Worm (Caenorhabditis elegans) whole organism, young adult: ENCODE measurements around the gene W02B3.7.
A peak's percentile ranks its signal among the peaks of the same experiment; 100 is the strongest.

Experiments used
- B0019.2 ChIP-seq: fragments of 200-800 bp; sonication (Bioruptor generic); conservative IDR thresholded peaks from 2 replicates; pipeline ENCODE4 v1.3.6; 2022; ENCODE audit warnings: missing genetic modification reagents, missing genetic modification characterization, missing compliant biosample characterization
- B0035.1 ChIP-seq: sonication (generic microtip); optimal IDR thresholded peaks from 2 replicates; lab custom pipeline; 2016; ENCODE audit warnings: missing genetic modification characterization, mild to moderate bottlenecking, missing compliant biosample characterization, missing genotype, missing genetic modification reagents
- B0261.1 ChIP-seq: sonication (generic microtip); optimal IDR thresholded peaks from 2 replicates; lab custom pipeline; 2016; ENCODE audit warnings: mild to moderate bottlenecking, missing genetic modification characterization, moderate library complexity, missing compliant biosample characterization
- B0336.3 ChIP-seq: fragments of 200-800 bp; sonication (Bioruptor generic); IDR thresholded peaks from 2 replicates; pipeline ENCODE4 v1.3.6; 2022; ENCODE audit warnings: missing genetic modification characterization, missing compliant biosample characterization
- D2030.7 ChIP-seq: fragments of 200-800 bp; sonication (Bioruptor generic); IDR thresholded peaks from 2 replicates; pipeline ENCODE4 v1.3.6; 2022; ENCODE audit warnings: missing genetic modification reagents, missing genetic modification characterization, missing compliant biosample characterization
- F23B12.7 ChIP-seq: sonication (generic microtip); optimal IDR thresholded peaks from 2 replicates; lab custom pipeline; 2017; ENCODE audit warnings: missing genetic modification characterization, mild to moderate bottlenecking, missing compliant biosample characterization, antibody characterized with exemption, moderate library complexity; ENCODE audit not compliant: insufficient read depth
- F33H1.4 ChIP-seq: fragments of 200-800 bp; sonication (Bioruptor generic); IDR thresholded peaks from 2 replicates; pipeline ENCODE4 v1.3.6; 2022; ENCODE audit warnings: missing genetic modification reagents, missing genetic modification characterization, missing compliant biosample characterization
- F37B4.10 ChIP-seq: fragments of 200-800 bp; sonication (Bioruptor generic); IDR thresholded peaks from 2 replicates; pipeline ENCODE4 v1.3.6; 2022; ENCODE audit warnings: missing genetic modification characterization, missing compliant biosample characterization
- F39B2.1 ChIP-seq: fragments of 200-800 bp; sonication (Bioruptor generic); IDR thresholded peaks from 2 replicates; pipeline ENCODE4 v1.3.6; 2022; ENCODE audit warnings: missing genetic modification reagents, missing genetic modification characterization, missing compliant biosample characterization
- F57A8.1 ChIP-seq: fragments of 200-800 bp; sonication (Bioruptor generic); optimal IDR thresholded peaks from 2 replicates; lab custom pipeline; 2018; ENCODE audit warnings: mild to moderate bottlenecking, missing genetic modification characterization, moderate library complexity, missing compliant biosample characterization
- F57C9.4 ChIP-seq: sonication (generic microtip); optimal IDR thresholded peaks from 2 replicates; lab custom pipeline; 2017; ENCODE audit warnings: mild to moderate bottlenecking, missing genetic modification characterization, missing compliant biosample characterization
- T07F8.4 ChIP-seq: sonication (generic microtip); optimal IDR thresholded peaks from 2 replicates; lab custom pipeline; 2016; ENCODE audit warnings: mild to moderate bottlenecking, missing genetic modification characterization, moderate library complexity, missing compliant biosample characterization
- T26A5.8 ChIP-seq: sonication (generic microtip); optimal IDR thresholded peaks from 2 replicates; lab custom pipeline; 2016; ENCODE audit warnings: missing genetic modification characterization, missing compliant biosample characterization
- Y56A3A.18 ChIP-seq: fragments of 200-800 bp; sonication (Bioruptor generic); IDR thresholded peaks from 2 replicates; pipeline ENCODE4 v1.3.6; 2022; ENCODE audit warnings: missing genetic modification reagents, missing genetic modification characterization, missing compliant biosample characterization
- Y79H2A.3 ChIP-seq: fragments of 200-800 bp; sonication (Bioruptor generic); conservative IDR thresholded peaks from 2 replicates; pipeline ENCODE4 v1.3.6; 2022; ENCODE audit warnings: missing genetic modification reagents, missing genetic modification characterization, missing compliant biosample characterization
- Y95B8A.8 ChIP-seq: fragments of 200-800 bp; sonication (Bioruptor generic); IDR thresholded peaks from 2 replicates; pipeline ENCODE4 v1.3.6; 2022; ENCODE audit warnings: missing genetic modification reagents, missing genetic modification characterization, missing compliant biosample characterization
- aptf-3 ChIP-seq: fragments of 200-800 bp; sonication (Bioruptor generic); IDR thresholded peaks from 2 replicates; pipeline ENCODE4 v1.3.6; 2022; ENCODE audit warnings: missing genetic modification characterization, missing compliant biosample characterization
- atf-7 ChIP-seq: sonication (generic microtip); optimal IDR thresholded peaks from 2 replicates; lab custom pipeline; 2017; ENCODE audit warnings: mild to moderate bottlenecking, missing genetic modification characterization, missing compliant biosample characterization
- athp-1 ChIP-seq: sonication (generic microtip); optimal IDR thresholded peaks from 2 replicates; lab custom pipeline; 2017; ENCODE audit warnings: mild to moderate bottlenecking, missing genetic modification characterization, missing compliant biosample characterization
- attf-3 ChIP-seq: fragments of 200-800 bp; sonication (Bioruptor generic); conservative IDR thresholded peaks from 2 replicates; pipeline ENCODE4 v1.3.6; 2022; ENCODE audit warnings: missing genetic modification reagents, missing genetic modification characterization, missing compliant biosample characterization
- ceh-100 ChIP-seq: fragments of 200-800 bp; sonication (Bioruptor generic); IDR thresholded peaks from 2 replicates; pipeline ENCODE4 v1.3.6; 2022; ENCODE audit warnings: missing genetic modification reagents, missing genetic modification characterization, missing compliant biosample characterization
- ceh-27 ChIP-seq: fragments of 200-800 bp; sonication (Bioruptor generic); optimal IDR thresholded peaks from 2 replicates; lab custom pipeline; 2018; ENCODE audit warnings: mild to moderate bottlenecking, missing genetic modification characterization, moderate library complexity, missing compliant biosample characterization
- ceh-79 ChIP-seq: sonication (generic microtip); optimal IDR thresholded peaks from 2 replicates; lab custom pipeline; 2017; ENCODE audit warnings: mild to moderate bottlenecking, missing genetic modification characterization, missing compliant biosample characterization
- ceh-91 ChIP-seq: fragments of 200-800 bp; sonication (Bioruptor generic); IDR thresholded peaks from 2 replicates; pipeline ENCODE4 v1.3.6; 2022; ENCODE audit warnings: missing genetic modification reagents, missing genetic modification characterization, missing compliant biosample characterization
- chd-7 ChIP-seq: sonication (generic microtip); optimal IDR thresholded peaks from 2 replicates; lab custom pipeline; 2016; ENCODE audit warnings: mild to moderate bottlenecking, missing genetic modification characterization, moderate library complexity, missing compliant biosample characterization
- egl-44 ChIP-seq: fragments of 200-800 bp; sonication (Bioruptor generic); IDR thresholded peaks from 2 replicates; pipeline ENCODE4 v1.3.6; 2022; ENCODE audit warnings: missing genetic modification reagents, missing genetic modification characterization, missing compliant biosample characterization
- hlh-12 ChIP-seq: sonication (generic microtip); optimal IDR thresholded peaks from 2 replicates; lab custom pipeline; 2016; ENCODE audit warnings: missing genetic modification characterization, missing compliant biosample characterization
- hrde-1 ChIP-seq: sonication (generic microtip); optimal IDR thresholded peaks from 2 replicates; lab custom pipeline; 2016; ENCODE audit warnings: missing genetic modification characterization, mild to moderate bottlenecking, missing compliant biosample characterization, moderate library complexity, missing genotype, missing genetic modification reagents, borderline replicate concordance
- hsf-1 ChIP-seq: fragments of 200-800 bp; sonication (Bioruptor generic); IDR thresholded peaks from 2 replicates; pipeline ENCODE4 v1.3.6; 2022; ENCODE audit warnings: missing genetic modification reagents, missing genetic modification characterization, missing compliant biosample characterization
- lag-1 ChIP-seq: fragments of 200-800 bp; sonication (Bioruptor generic); IDR thresholded peaks from 2 replicates; pipeline ENCODE4 v1.3.6; 2022; ENCODE audit warnings: missing genetic modification reagents, missing genetic modification characterization, missing compliant biosample characterization
- lin-26 ChIP-seq: fragments of 200-800 bp; sonication (Bioruptor generic); IDR thresholded peaks from 2 replicates; pipeline ENCODE4 v1.3.6; 2022; ENCODE audit warnings: missing genetic modification reagents, missing genetic modification characterization, missing compliant biosample characterization
- lin-35 ChIP-seq, 3 experiments: fragments of 150-350 bp in 2 of 3; sonication (generic microtip) in 1 of 3; optimal IDR thresholded peaks; 2 replicates each; lab custom pipeline; 2014 to 2018; ENCODE audit warnings: missing biosample characterization in 3 of 3, missing genetic modification characterization in 3 of 3, missing genetic modification reagents in 3 of 3
- lir-1 ChIP-seq: fragments of 200-800 bp; sonication (Bioruptor generic); conservative IDR thresholded peaks from 2 replicates; pipeline ENCODE4 v1.3.6; 2022; ENCODE audit warnings: missing genetic modification reagents, missing genetic modification characterization, missing compliant biosample characterization
- lsy-27 ChIP-seq: sonication (generic microtip); optimal IDR thresholded peaks from 2 replicates; lab custom pipeline; 2017; ENCODE audit warnings: missing genetic modification characterization, mild to moderate bottlenecking, missing compliant biosample characterization, antibody characterized with exemption, missing genotype, borderline replicate concordance; ENCODE audit not compliant: insufficient read depth
- madf-6 ChIP-seq: fragments of 200-800 bp; sonication (Bioruptor generic); IDR thresholded peaks from 2 replicates; pipeline ENCODE4 v1.3.6; 2022; ENCODE audit warnings: missing genetic modification reagents, missing genetic modification characterization, missing compliant biosample characterization
- nfya-2 ChIP-seq: fragments of 200-800 bp; sonication (Bioruptor generic); IDR thresholded peaks from 2 replicates; pipeline ENCODE4 v1.3.6; 2022; ENCODE audit warnings: missing genetic modification reagents, missing genetic modification characterization, missing compliant biosample characterization
- rcor-1 ChIP-seq: fragments of 200-800 bp; sonication (Bioruptor generic); IDR thresholded peaks from 2 replicates; pipeline ENCODE4 v1.3.6; 2022; ENCODE audit warnings: missing genetic modification reagents, missing genetic modification characterization, missing compliant biosample characterization
- rpc-1 ChIP-seq, 2 experiments: fragments of 150-350 bp in 1 of 2; sonication (generic microtip) in 1 of 2; optimal IDR thresholded peaks; 2 replicates each; lab custom pipeline; 2014 to 2018; ENCODE audit warnings: missing biosample characterization in 1 of 2, missing genetic modification characterization in 1 of 2, missing genetic modification reagents in 1 of 2, missing genotype in 1 of 2
- snpc-1.3 ChIP-seq: sonication (generic microtip); optimal IDR thresholded peaks from 2 replicates; lab custom pipeline; 2017; ENCODE audit warnings: missing genetic modification characterization, mild to moderate bottlenecking, missing compliant biosample characterization, antibody characterized with exemption, moderate library complexity, missing genotype, missing genetic modification reagents; ENCODE audit not compliant: insufficient read depth
- somi-1 ChIP-seq: fragments of 200-800 bp; sonication (Bioruptor generic); optimal IDR thresholded peaks from 2 replicates; lab custom pipeline; 2018; ENCODE audit warnings: mild to moderate bottlenecking, missing genetic modification characterization, missing compliant biosample characterization
- tbp1 ChIP-seq: fragments of 200-800 bp; sonication (Bioruptor generic); optimal IDR thresholded peaks from 2 replicates; lab custom pipeline; 2018; ENCODE audit warnings: mild to moderate bottlenecking, missing genetic modification characterization, missing compliant biosample characterization
- tbx-9 ChIP-seq: sonication (generic microtip); optimal IDR thresholded peaks from 2 replicates; lab custom pipeline; 2016; ENCODE audit warnings: borderline replicate concordance, missing genetic modification characterization, inconsistent platforms, missing compliant biosample characterization
- unc-130 ChIP-seq: sonication (generic microtip); optimal IDR thresholded peaks from 2 replicates; lab custom pipeline; 2016; ENCODE audit warnings: missing genetic modification reagents, missing genetic modification characterization, missing compliant biosample characterization
- unc-62 ChIP-seq: fragments of 150-350 bp; optimal IDR thresholded peaks from 2 replicates; lab custom pipeline; 2014; ENCODE audit warnings: missing biosample characterization, missing genetic modification reagents, missing genetic modification characterization
- zfh-2 ChIP-seq: fragments of 200-800 bp; sonication (Bioruptor generic); conservative IDR thresholded peaks from 2 replicates; pipeline ENCODE4 v1.3.6; 2022; ENCODE audit warnings: missing genetic modification reagents, missing genetic modification characterization, missing compliant biosample characterization
- ztf-18 ChIP-seq: sonication (generic microtip); optimal IDR thresholded peaks from 2 replicates; lab custom pipeline; 2016; ENCODE audit warnings: missing genotype, mild to moderate bottlenecking, missing genetic modification characterization, missing compliant biosample characterization
- ztf-25 ChIP-seq: fragments of 200-800 bp; sonication (Bioruptor generic); IDR thresholded peaks from 2 replicates; pipeline ENCODE4 v1.3.6; 2022; ENCODE audit warnings: missing genetic modification reagents, missing genetic modification characterization, missing compliant biosample characterization

W02B3.7 gene

ce11 chrIII:698814-699213 is 7.0 kb upstream of the W02B3.7 start (continued):
- TF ChIP-seq rcor-1: peak; percentile 44; the same call in 1 of the 2 replicates
- peak; percentile 21 for TF ChIP-seq F57A8.1 (GFP tag; lab: Kevin White, UChicago)
- TF ChIP-seq B0336.3 (GFP tag; lab: Robert Waterston, UW): 0 out of 2 replicates have a peak, but pooled peaks have one; percentile 51
- peak; percentile 73 for TF ChIP-seq rpc-1 (optimal IDR thresholded peaks at IDR 0.05; lab: Kevin White, UChicago)
- TF ChIP-seq rpc-1 (tag; optimal IDR thresholded peaks at IDR 0.05; lab: Kevin White, UChicago): peak; percentile 92
- TF ChIP-seq F57C9.4 (tag; lab: Kevin White, UChicago): no peak
- TF ChIP-seq ceh-100 (GFP tag; lab: Robert Waterston, UW): no peak
- TF ChIP-seq somi-1 (GFP tag; lab: Kevin White, UChicago): peak; percentile 53
- no peak for TF ChIP-seq lag-1 (GFP tag; lab: Robert Waterston, UW)
- TF ChIP-seq madf-6 (GFP tag; lab: Robert Waterston, UW): peak; percentile 60
- peak; percentile 82 for TF ChIP-seq T07F8.4 (tag; lab: Kevin White, UChicago)
- TF ChIP-seq hlh-12 (tag; lab: Kevin White, UChicago): no peak
- TF ChIP-seq atf-7: no peak
- peak; percentile 27 for TF ChIP-seq unc-130
- peak; percentile 37 for TF ChIP-seq ceh-79 (tag; lab: Kevin White, UChicago)
- TF ChIP-seq F23B12.7 (tag; lab: Kevin White, UChicago): peak; percentile 2
- no peak for TF ChIP-seq lsy-27
- peak; percentile 81 for TF ChIP-seq D2030.7 (GFP tag; lab: Robert Waterston, UW)
- TF ChIP-seq attf-3: no peak
- TF ChIP-seq hsf-1 (GFP tag; lab: Robert Waterston, UW): no peak; the same call in 1 of the 2 replicates
- no peak; the same call in 1 of the 2 replicates for TF ChIP-seq lir-1 (GFP tag; lab: Robert Waterston, UW)
- TF ChIP-seq hrde-1 (tag; lab: Kevin White, UChicago): peak; percentile 45
- peak; percentile 28; the same call in 1 of the 2 replicates for TF ChIP-seq F33H1.4 (GFP tag; lab: Robert Waterston, UW)
- 0 out of 2 replicates have a peak, but pooled peaks have one; percentile 47 for TF ChIP-seq Y79H2A.3 (GFP tag; lab: Robert Waterston, UW)
- peak; percentile 95 for TF ChIP-seq lin-26 (GFP tag; lab: Robert Waterston, UW)
- TF ChIP-seq unc-62: no peak
- TF ChIP-seq Y95B8A.8: no peak
- TF ChIP-seq zfh-2 (GFP tag; lab: Robert Waterston, UW): peak; percentile 27; the same call in 1 of the 2 replicates
- TF ChIP-seq athp-1 (tag; lab: Kevin White, UChicago): peak; percentile 56
- TF ChIP-seq lin-35 (GFP tag; optimal IDR thresholded peaks at IDR 0.05; lab: Kevin White, UChicago): no peak
- TF ChIP-seq B0035.1 (tag; lab: Kevin White, UChicago): peak; percentile 21
- TF ChIP-seq chd-7: peak; percentile 71
- no peak for TF ChIP-seq nfya-2 (GFP tag; lab: Robert Waterston, UW)
- TF ChIP-seq aptf-3 (GFP tag; lab: Robert Waterston, UW): no peak
- TF ChIP-seq F37B4.10 (GFP tag; lab: Robert Waterston, UW): 0 out of 2 replicates have a peak, but pooled peaks have one; percentile 17
- 0 out of 2 replicates have a peak, but pooled peaks have one; percentile 43 for TF ChIP-seq Y56A3A.18
- peak; percentile 64 for TF ChIP-seq B0261.1 (tag; lab: Kevin White, UChicago)
- peak; percentile 13 for TF ChIP-seq T26A5.8 (tag; lab: Kevin White, UChicago)
- TF ChIP-seq ztf-25 (GFP tag; lab: Robert Waterston, UW): peak; percentile 58; the same call in 1 of the 2 replicates
- no peak for TF ChIP-seq B0019.2 (GFP tag; lab: Robert Waterston, UW)
- TF ChIP-seq snpc-1.3 (tag; lab: Kevin White, UChicago): peak; percentile 30
- TF ChIP-seq ztf-18 (tag; lab: Kevin White, UChicago): peak; percentile 78
- TF ChIP-seq tbp1 (GFP tag; lab: Kevin White, UChicago): peak; percentile 83
- 0 out of 2 replicates have a peak, but pooled peaks have one; percentile 59 for TF ChIP-seq F39B2.1 (GFP tag; lab: Robert Waterston, UW)
- no peak for TF ChIP-seq tbx-9 (tag; lab: Kevin White, UChicago)
- 0 out of 2 replicates have a peak, but pooled peaks have one; percentile 27 for TF ChIP-seq ceh-91
- peak; percentile 84 for TF ChIP-seq egl-44 (GFP tag; lab: Robert Waterston, UW)
- peak; percentile 20 for TF ChIP-seq ceh-27
